Worm (Caenorhabditis elegans) whole organism, mixed stage, embryonic: ENCODE results near the gene hlh-4.
A peak's percentile ranks its signal among the peaks of the same experiment; 100 is the strongest.

Source experiments
- M03D4.4 ChIP-seq: sonication (generic microtip); optimal IDR thresholded peaks from 2 replicates; lab custom pipeline; 2017; ENCODE audit warnings: mild to moderate bottlenecking, missing genetic modification characterization, missing compliant biosample characterization
- bed-3 ChIP-seq: fragments of 200-800 bp; sonication (Bioruptor generic); optimal IDR thresholded peaks from 3 replicates; lab custom pipeline; 2018; ENCODE audit warnings: mild to moderate bottlenecking, missing genetic modification characterization, moderate library complexity, missing compliant biosample characterization
- blmp-1 ChIP-seq: fragments of 150-350 bp; optimal IDR thresholded peaks from 2 replicates; lab custom pipeline; 2014; ENCODE audit warnings: missing biosample characterization, missing genetic modification characterization
- ceh-39 ChIP-seq: fragments of 150-350 bp; optimal IDR thresholded peaks from 2 replicates; lab custom pipeline; 2014; ENCODE audit warnings: missing biosample characterization, missing genetic modification characterization
- ceh-43 ChIP-seq: fragments of 200-800 bp; sonication (Bioruptor generic); optimal IDR thresholded peaks from 2 replicates; lab custom pipeline; 2018; ENCODE audit warnings: mild to moderate bottlenecking, missing genetic modification characterization, moderate library complexity, missing compliant biosample characterization
- ceh-83 ChIP-seq: fragments of 200-800 bp; sonication (Bioruptor generic); optimal IDR thresholded peaks from 2 replicates; lab custom pipeline; 2018; ENCODE audit warnings: mild to moderate bottlenecking, missing genetic modification characterization, missing compliant biosample characterization
- ces-1 ChIP-seq: fragments of 150-350 bp; optimal IDR thresholded peaks from 2 replicates; lab custom pipeline; 2014; ENCODE audit warnings: missing biosample characterization, missing genetic modification reagents, missing genetic modification characterization
- cnd-1 ChIP-seq: fragments of 200-800 bp; sonication (Bioruptor generic); optimal IDR thresholded peaks from 2 replicates; lab custom pipeline; 2018; ENCODE audit warnings: mild to moderate bottlenecking, missing genetic modification characterization, missing compliant biosample characterization
- drap-1 ChIP-seq: fragments of 200-800 bp; sonication (Bioruptor generic); optimal IDR thresholded peaks from 3 replicates; lab custom pipeline; 2018; ENCODE audit warnings: mild to moderate bottlenecking, missing genetic modification characterization, missing compliant biosample characterization
- elt-1 ChIP-seq: sonication (generic microtip); optimal IDR thresholded peaks from 2 replicates; lab custom pipeline; 2017; ENCODE audit warnings: missing genetic modification characterization, mild to moderate bottlenecking, missing compliant biosample characterization, antibody characterized with exemption, moderate library complexity, borderline replicate concordance; ENCODE audit not compliant: insufficient read depth
- elt-3 ChIP-seq: fragments of 150-350 bp; optimal IDR thresholded peaks from 2 replicates; lab custom pipeline; 2014; ENCODE audit warnings: missing biosample characterization, missing genetic modification characterization
- flh-1 ChIP-seq: fragments of 200-800 bp; sonication (Bioruptor generic); optimal IDR thresholded peaks from 2 replicates; lab custom pipeline; 2018; ENCODE audit warnings: mild to moderate bottlenecking, missing genetic modification characterization, moderate library complexity, missing compliant biosample characterization
- ham-2 ChIP-seq: fragments of 200-800 bp; sonication (Bioruptor generic); optimal IDR thresholded peaks from 2 replicates; lab custom pipeline; 2018; ENCODE audit warnings: mild to moderate bottlenecking, missing genetic modification characterization, missing compliant biosample characterization
- hlh-1 ChIP-seq: fragments of 150-350 bp; optimal IDR thresholded peaks from 2 replicates; lab custom pipeline; 2014; ENCODE audit warnings: missing biosample characterization, missing genetic modification reagents, missing genetic modification characterization
- lin-13 ChIP-seq: fragments of 150-350 bp; optimal IDR thresholded peaks from 2 replicates; lab custom pipeline; 2014; ENCODE audit warnings: missing biosample characterization, missing genetic modification characterization
- lin-32 ChIP-seq: fragments of 200-800 bp; sonication (Bioruptor generic); optimal IDR thresholded peaks from 2 replicates; lab custom pipeline; 2018; ENCODE audit warnings: mild to moderate bottlenecking, missing genetic modification characterization, missing compliant biosample characterization
- lsy-2 ChIP-seq: fragments of 150-350 bp; optimal IDR thresholded peaks from 2 replicates; lab custom pipeline; 2014; ENCODE audit warnings: missing biosample characterization, missing genetic modification characterization
- mab-5 ChIP-seq: fragments of 150-350 bp; optimal IDR thresholded peaks from 2 replicates; lab custom pipeline; 2014; ENCODE audit warnings: missing biosample characterization, missing genetic modification characterization
- mep-1 ChIP-seq: fragments of 150-350 bp; optimal IDR thresholded peaks from 2 replicates; lab custom pipeline; 2017; ENCODE audit warnings: missing biosample characterization, missing genetic modification reagents, missing genetic modification characterization, inconsistent platforms
- mls-2 ChIP-seq: sonication (generic microtip); optimal IDR thresholded peaks from 2 replicates; lab custom pipeline; 2016; ENCODE audit warnings: mild to moderate bottlenecking, missing genetic modification characterization, moderate library complexity, missing compliant biosample characterization
- nhr-12 ChIP-seq: fragments of 150-350 bp; optimal IDR thresholded peaks from 2 replicates; lab custom pipeline; 2014; ENCODE audit warnings: missing biosample characterization, missing genetic modification characterization
- nhr-2 ChIP-seq: fragments of 150-350 bp; optimal IDR thresholded peaks from 2 replicates; lab custom pipeline; 2014; ENCODE audit warnings: missing biosample characterization, missing genetic modification characterization
- nhr-237 ChIP-seq: fragments of 150-350 bp; optimal IDR thresholded peaks from 2 replicates; lab custom pipeline; 2014; ENCODE audit warnings: missing biosample characterization, missing genetic modification characterization
- nhr-28 ChIP-seq: fragments of 150-350 bp; optimal IDR thresholded peaks from 2 replicates; lab custom pipeline; 2014; ENCODE audit warnings: missing biosample characterization, missing genetic modification characterization
- nhr-76 ChIP-seq: sonication (generic microtip); optimal IDR thresholded peaks from 2 replicates; lab custom pipeline; 2017; ENCODE audit warnings: missing biosample characterization, missing genetic modification characterization
- pha-4 ChIP-seq: fragments of 150-350 bp; optimal IDR thresholded peaks from 2 replicates; lab custom pipeline; 2018; ENCODE audit warnings: missing biosample characterization, missing genetic modification reagents, missing genetic modification characterization
- sem-2 ChIP-seq: fragments of 200-800 bp; sonication (Bioruptor generic); optimal IDR thresholded peaks from 2 replicates; lab custom pipeline; 2018; ENCODE audit warnings: mild to moderate bottlenecking, missing genetic modification characterization, missing compliant biosample characterization
- snpc-4 ChIP-seq: fragments of 150-350 bp; optimal IDR thresholded peaks from 2 replicates; lab custom pipeline; 2014; ENCODE audit warnings: missing biosample characterization, missing genetic modification characterization
- sptf-1 ChIP-seq: sonication (generic microtip); optimal IDR thresholded peaks from 2 replicates; lab custom pipeline; 2017; ENCODE audit warnings: mild to moderate bottlenecking, missing genetic modification characterization, moderate library complexity, missing compliant biosample characterization
- tbx-8 ChIP-seq: fragments of 200-800 bp; sonication (Bioruptor generic); optimal IDR thresholded peaks from 2 replicates; lab custom pipeline; 2018; ENCODE audit warnings: mild to moderate bottlenecking, missing genetic modification characterization, moderate library complexity, missing compliant biosample characterization
- unc-120 ChIP-seq: sonication (generic microtip); optimal IDR thresholded peaks from 2 replicates; lab custom pipeline; 2017; ENCODE audit warnings: missing genetic modification characterization, missing compliant biosample characterization; ENCODE audit not compliant: poor library complexity, severe bottlenecking
- unc-39 ChIP-seq: fragments of 150-350 bp; optimal IDR thresholded peaks from 2 replicates; lab custom pipeline; 2014; ENCODE audit warnings: missing biosample characterization, missing genetic modification characterization
- unc-62 ChIP-seq: fragments of 150-350 bp; optimal IDR thresholded peaks from 2 replicates; lab custom pipeline; 2014; ENCODE audit warnings: missing biosample characterization, missing genetic modification reagents, missing genetic modification characterization
- zip-8 ChIP-seq: fragments of 150-350 bp; optimal IDR thresholded peaks from 2 replicates; lab custom pipeline; 2014; ENCODE audit warnings: missing biosample characterization, missing genetic modification characterization
- ztf-11 ChIP-seq: fragments of 150-350 bp; optimal IDR thresholded peaks from 2 replicates; lab custom pipeline; 2014; ENCODE audit warnings: missing biosample characterization, missing genetic modification characterization

The hlh-4 gene

ce11 chrIII:9782011-9782436, 43.2 kb upstream of the hlh-4 start, which contains the start of gene vha-2:
Gene vha-2 (plus strand): TSS chrIII:9782164.
- TF ChIP-seq lsy-2 (tag; lab: Kevin White, UChicago) (no peak), lin-32 (GFP tag; lab: Kevin White, UChicago) (no peak), nhr-2 (no peak), tbx-8 (GFP tag; lab: Kevin White, UChicago) (no peak), flh-1 (GFP tag; lab: Kevin White, UChicago) (no peak), ham-2 (GFP tag; lab: Kevin White, UChicago) (no peak), nhr-12 (tag; lab: Kevin White, UChicago) (no peak), mab-5 (tag; lab: Kevin White, UChicago) (no peak), ces-1 (no peak), ztf-11 (tag; lab: Kevin White, UChicago) (no peak), lin-13 (tag; lab: Kevin White, UChicago) (no peak), nhr-237 (no peak), nhr-76 (tag; lab: Kevin White, UChicago) (no peak), ceh-83 (GFP tag; lab: Kevin White, UChicago) (no peak), sptf-1 (no peak)

- peak; percentile 32 for TF ChIP-seq hlh-1 (tag; lab: Kevin White, UChicago)
- no peak for TF ChIP-seq sem-2 (GFP tag; lab: Kevin White, UChicago)
- peak; percentile 86 for TF ChIP-seq ceh-39 (tag; lab: Kevin White, UChicago)
- TF ChIP-seq lin-13 (tag; lab: Kevin White, UChicago), result peak; percentile 85
- TF ChIP-seq nhr-76 (tag; lab: Kevin White, UChicago), result no peak
- TF ChIP-seq nhr-237, result peak; percentile 81
- TF ChIP-seq blmp-1 (tag; lab: Kevin White, UChicago), result no peak
- peak; percentile 60 for TF ChIP-seq unc-62 (GFP tag; lab: Kevin White, UChicago)
- no peak for TF ChIP-seq tbx-8 (GFP tag; lab: Kevin White, UChicago)
- TF ChIP-seq bed-3 (GFP tag; lab: Kevin White, UChicago), result no peak
- TF ChIP-seq mab-5 (tag; lab: Kevin White, UChicago), result no peak
- TF ChIP-seq mep-1, result peak; percentile 94
- no peak for TF ChIP-seq nhr-12 (tag; lab: Kevin White, UChicago)
- TF ChIP-seq ceh-43 (GFP tag; lab: Kevin White, UChicago), result no peak
- peak; percentile 17 for TF ChIP-seq drap-1 (GFP tag; lab: Kevin White, UChicago)
- no peak for TF ChIP-seq snpc-4 (tag; lab: Kevin White, UChicago)
- no peak for TF ChIP-seq sptf-1
- TF ChIP-seq elt-1 (tag; lab: Kevin White, UChicago), result no peak
- TF ChIP-seq ces-1, result peak; percentile 45
- no peak for TF ChIP-seq ceh-83 (GFP tag; lab: Kevin White, UChicago)
- no peak for TF ChIP-seq lin-32 (GFP tag; lab: Kevin White, UChicago)
- TF ChIP-seq pha-4, result peak; percentile 89
- TF ChIP-seq ham-2 (GFP tag; lab: Kevin White, UChicago), result no peak
- TF ChIP-seq lsy-2 (tag; lab: Kevin White, UChicago), result peak; percentile 91
- no peak for TF ChIP-seq nhr-28 (tag; lab: Kevin White, UChicago)
- TF ChIP-seq elt-3 (tag; lab: Kevin White, UChicago), result no peak
- no peak for TF ChIP-seq zip-8 (tag; lab: Kevin White, UChicago)
- TF ChIP-seq M03D4.4, result peak; percentile 34
- peak; percentile 82 for TF ChIP-seq unc-120 (tag; lab: Kevin White, UChicago)
- TF ChIP-seq mls-2, result no peak
- no peak for TF ChIP-seq ztf-11 (tag; lab: Kevin White, UChicago)
- TF ChIP-seq nhr-2, result no peak
- no peak for TF ChIP-seq flh-1 (GFP tag; lab: Kevin White, UChicago)
- TF ChIP-seq cnd-1 (tag; lab: Kevin White, UChicago), result no peak
- TF ChIP-seq unc-39, result no peak
These were observed 41.9 kb upstream of the hlh-4 start, which contains the start of gene vha-1 for ce11 chrIII:9780665-9781304. Gene vha-1 (plus strand): TSS chrIII:9781254.

- TF ChIP-seq nhr-76 (tag; lab: Kevin White, UChicago) (no peak), ceh-83 (GFP tag; lab: Kevin White, UChicago) (no peak), nhr-12 (tag; lab: Kevin White, UChicago) (no peak), lin-32 (GFP tag; lab: Kevin White, UChicago) (no peak), blmp-1 (tag; lab: Kevin White, UChicago) (no peak), flh-1 (GFP tag; lab: Kevin White, UChicago) (no peak), hlh-1 (tag; lab: Kevin White, UChicago) (no peak), ces-1 (no peak), nhr-2 (no peak), unc-39 (no peak), drap-1 (GFP tag; lab: Kevin White, UChicago) (no peak), ztf-11 (tag; lab: Kevin White, UChicago) (no peak), elt-3 (tag; lab: Kevin White, UChicago) (no peak), mls-2 (no peak), ham-2 (GFP tag; lab: Kevin White, UChicago) (no peak), pha-4 (no peak), lin-13 (tag; lab: Kevin White, UChicago) (no peak)
These were observed 41.4 kb upstream of the hlh-4 start, which contains the start of gene sqv-3 for ce11 chrIII:9780254-9780653. Gene sqv-3 (minus strand): TSS chrIII:9780354.
